Worm (Caenorhabditis elegans): Measurements from ENCODE around the gene cki-1.
A peak's percentile ranks its signal among the peaks of the same experiment; 100 is the strongest.

cki-1 gene

DNA sequence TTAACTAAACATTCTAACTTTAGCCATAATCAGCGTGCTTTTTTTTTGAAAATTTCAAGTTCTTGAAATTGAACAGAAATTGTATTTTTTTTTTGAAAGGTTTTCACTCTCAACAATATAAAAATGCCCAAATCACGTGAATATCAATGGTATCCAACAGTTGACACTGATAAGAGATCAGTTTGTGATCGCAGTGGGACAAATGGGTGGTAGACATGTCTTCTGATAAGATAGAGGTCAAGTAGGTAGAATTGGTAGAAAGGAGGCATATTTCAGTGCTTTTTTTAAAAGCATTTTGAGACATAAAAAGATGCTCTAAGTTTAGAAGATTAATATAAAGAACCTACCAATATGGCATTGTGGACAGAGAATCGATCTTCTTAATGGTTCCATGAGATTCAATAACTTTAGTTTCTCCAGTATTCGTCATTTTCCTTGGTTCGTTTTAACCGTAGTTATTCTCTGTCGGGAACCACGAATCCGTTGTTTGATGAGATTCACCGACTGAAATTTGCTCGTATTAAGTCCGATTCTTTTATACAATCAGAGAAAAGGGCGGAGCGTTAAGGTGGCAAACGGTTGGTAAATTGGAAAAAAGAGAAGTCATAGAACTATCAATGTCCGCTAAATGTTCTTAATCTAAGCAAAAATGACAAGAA, 33.6 kb upstream of the cki-1 start, which contains the start of gene mthf-1:
Gene mthf-1 (minus strand): TSS at position 504 of the 659 bp plus-strand sequence.
- TF ChIP-seq eor-1 (tag; optimal IDR thresholded peaks at IDR 0.05) = no peak
- no peak for TF ChIP-seq nfya-1 (tag; optimal IDR thresholded peaks at IDR 0.05; ENCODE audit: insufficient read depth)
- TF ChIP-seq jun-1 (tag; optimal IDR thresholded peaks at IDR 0.05) = no peak
- TF ChIP-seq fkh-10 (GFP tag; optimal IDR thresholded peaks at IDR 0.05) = no peak
- peak; percentile 45 for TF ChIP-seq ama-1 (optimal IDR thresholded peaks at IDR 0.05)
- no peak for TF ChIP-seq R02D3.7 (tag; optimal IDR thresholded peaks at IDR 0.05)
- TF ChIP-seq elt-3 (tag; optimal IDR thresholded peaks at IDR 0.05) = peak in 2 of 3 experiments; percentile 36 to 87
- TF ChIP-seq egl-27 (tag; optimal IDR thresholded peaks at IDR 0.05) = peak; percentile 5
- TF ChIP-seq sea-2 (GFP tag; optimal IDR thresholded peaks at IDR 0.05) = no peak
- TF ChIP-seq nhr-23 (tag; optimal IDR thresholded peaks at IDR 0.05) = peak; percentile 58
- TF ChIP-seq pha-4 (tag; optimal IDR thresholded peaks at IDR 0.05) = peak; percentile 49
- TF ChIP-seq pqm-1 (tag; optimal IDR thresholded peaks at IDR 0.05) = peak; percentile 70
- no peak for TF ChIP-seq lin-39 (tag; optimal IDR thresholded peaks at IDR 0.05)
- no peak for TF ChIP-seq aly-2 (tag; optimal IDR thresholded peaks at IDR 0.05)
- no peak for TF ChIP-seq ZK546.5 (tag; optimal IDR thresholded peaks at IDR 0.05)
- TF ChIP-seq elt-2 (tag; optimal IDR thresholded peaks at IDR 0.05) = peak; percentile 94
- TF ChIP-seq skn-1 (tag; optimal IDR thresholded peaks at IDR 0.05) = no peak
- TF ChIP-seq nhr-43 (tag; optimal IDR thresholded peaks at IDR 0.05; ENCODE audit: poor library complexity, severe bottlenecking) = peak; percentile 40
- no peak for TF ChIP-seq ceh-82 (tag; optimal IDR thresholded peaks at IDR 0.05)
- no peak for TF ChIP-seq nhr-12 (tag; optimal IDR thresholded peaks at IDR 0.05)
- TF ChIP-seq unc-62 (GFP tag; optimal IDR thresholded peaks at IDR 0.05) = no peak
- TF ChIP-seq mml-1 (tag; optimal IDR thresholded peaks at IDR 0.05) = no peak

DNA sequence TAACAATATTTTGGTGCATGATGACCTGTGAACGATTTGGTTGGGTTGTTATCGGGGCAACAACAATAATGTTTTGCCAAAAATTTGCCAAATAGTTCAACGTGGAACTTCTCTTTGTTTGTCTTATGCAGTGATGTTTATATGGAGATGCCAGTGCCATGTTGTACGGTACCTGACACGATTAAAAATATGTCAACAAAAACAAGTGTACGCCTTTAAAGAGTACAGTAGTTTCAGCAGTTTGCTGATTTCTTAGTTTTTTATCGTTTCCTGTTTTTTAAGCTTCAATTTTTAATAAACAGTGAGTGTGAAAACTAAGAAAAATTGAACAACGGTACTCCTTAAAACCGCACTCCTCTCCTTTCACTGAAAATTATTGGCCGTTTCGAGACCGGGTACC, 32.8 kb upstream of the cki-1 start:
- no peak for TF ChIP-seq elt-1 (tag; optimal IDR thresholded peaks at IDR 0.05)
- no peak for TF ChIP-seq nfya-1 (tag; optimal IDR thresholded peaks at IDR 0.05; ENCODE audit: insufficient read depth)
- no peak for TF ChIP-seq aly-2 (tag; optimal IDR thresholded peaks at IDR 0.05)
- no peak for TF ChIP-seq nhr-237 (tag; optimal IDR thresholded peaks at IDR 0.05)
- TF ChIP-seq ZK546.5 (tag; optimal IDR thresholded peaks at IDR 0.05) = no peak
- TF ChIP-seq jun-1 (tag; optimal IDR thresholded peaks at IDR 0.05) = no peak
- TF ChIP-seq ama-1 (optimal IDR thresholded peaks at IDR 0.05) = no peak
- no peak for TF ChIP-seq elt-2 (tag; optimal IDR thresholded peaks at IDR 0.05)
- no peak for TF ChIP-seq nhr-67 (tag; optimal IDR thresholded peaks at IDR 0.05)
- no peak for TF ChIP-seq ztf-4 (tag; optimal IDR thresholded peaks at IDR 0.05)
- TF ChIP-seq nhr-28 (tag; optimal IDR thresholded peaks at IDR 0.05) = no peak
- no peak for TF ChIP-seq nhr-76 (tag; optimal IDR thresholded peaks at IDR 0.05)
- no peak for TF ChIP-seq skn-1 (tag; optimal IDR thresholded peaks at IDR 0.05)

DNA sequence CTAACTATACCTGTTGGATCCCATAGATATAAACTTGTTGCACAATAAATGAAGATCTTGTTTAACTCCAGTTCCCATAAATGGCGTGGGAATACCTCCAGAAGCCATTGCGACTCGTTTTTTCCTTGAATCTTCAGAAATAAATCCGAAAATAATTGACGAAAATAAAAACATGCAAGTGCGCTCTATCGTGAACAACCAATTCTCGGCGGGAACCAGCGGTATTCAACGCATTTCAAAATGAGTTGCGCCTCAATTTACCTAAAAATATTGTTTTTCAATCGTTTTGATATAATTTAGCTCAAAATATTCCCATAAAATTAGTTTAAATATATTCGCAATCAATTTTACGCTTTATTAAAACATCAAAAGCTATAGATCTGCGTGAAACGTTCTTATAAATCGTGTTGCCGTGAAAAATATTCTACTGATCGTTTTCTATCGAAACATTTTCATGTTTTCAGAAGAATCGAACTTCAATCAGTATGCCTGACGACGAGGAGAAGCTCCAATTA, 29.9 kb upstream of the cki-1 start, which contains the start of the genes snpc-1.1 and spdl-1:
Gene snpc-1.1 (minus strand): TSS at position 200 of the 515 bp plus-strand sequence.
Gene spdl-1 (plus strand): TSS at position 465 of the 515 bp plus-strand sequence.
- TF ChIP-seq mdl-1 (tag; optimal IDR thresholded peaks at IDR 0.05) = no peak
- peak; percentile 57 for TF ChIP-seq lin-15B (tag; optimal IDR thresholded peaks at IDR 0.05)
- no peak for TF ChIP-seq aly-2 (tag; optimal IDR thresholded peaks at IDR 0.05)
- TF ChIP-seq nfya-1 (tag; optimal IDR thresholded peaks at IDR 0.05; ENCODE audit: insufficient read depth) = peak; percentile 48
- TF ChIP-seq hmg-11 (tag; optimal IDR thresholded peaks at IDR 0.05) = peak; percentile 14
- peak; percentile 51 for TF ChIP-seq pha-4 (tag; optimal IDR thresholded peaks at IDR 0.05)
- TF ChIP-seq fkh-2 (tag; optimal IDR thresholded peaks at IDR 0.05) = no peak

DNA sequence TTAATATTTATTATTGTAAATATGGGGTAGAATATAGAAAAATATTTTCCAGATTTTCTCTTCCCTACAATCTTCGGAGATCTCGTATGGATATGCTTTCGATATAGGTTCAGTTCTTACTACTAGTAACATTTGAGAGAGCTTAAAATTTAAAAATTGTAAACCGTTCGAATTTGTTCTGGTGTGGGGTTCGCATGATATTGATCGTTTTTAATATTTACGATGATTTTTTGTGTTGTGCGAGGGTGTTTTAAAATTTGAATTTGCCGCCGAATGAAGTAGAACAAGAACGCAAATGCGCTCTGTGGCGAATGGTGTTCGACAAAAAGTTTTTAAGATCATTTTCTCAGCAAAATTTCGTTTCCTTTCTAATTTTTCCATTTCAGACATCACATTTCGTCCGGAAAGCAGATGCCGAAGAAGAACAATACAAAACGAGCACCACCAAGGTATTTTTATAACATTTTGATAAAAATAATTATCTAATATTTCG, 27.5 kb upstream of the cki-1 start, which contains the start of gene skr-17:
Gene skr-17 (plus strand): TSS at position 51 of the 493 bp plus-strand sequence.
- TF ChIP-seq egl-27 (tag; optimal IDR thresholded peaks at IDR 0.05) = no peak
- TF ChIP-seq snpc-4 (tag; optimal IDR thresholded peaks at IDR 0.05) = no peak
- TF ChIP-seq jun-1 (tag; optimal IDR thresholded peaks at IDR 0.05) = no peak
- no peak for TF ChIP-seq fkh-10 (GFP tag; optimal IDR thresholded peaks at IDR 0.05)
- no peak for TF ChIP-seq pha-4 (tag; optimal IDR thresholded peaks at IDR 0.05)
- no peak for TF ChIP-seq lin-15B (tag; optimal IDR thresholded peaks at IDR 0.05)
- TF ChIP-seq nhr-77 (tag; optimal IDR thresholded peaks at IDR 0.05) = no peak
- no peak for TF ChIP-seq pqm-1 (tag; optimal IDR thresholded peaks at IDR 0.05)

Measured in whole organism, L3 larva.